Fruit fly (Drosophila melanogaster) whole organism, embryonic: ENCODE data around the gene CG31100.

Source experiments
- Adf1 ChIP-seq: fragments of 200-800 bp; sonication (Bioruptor generic); IDR thresholded peaks from 2 replicates; pipeline ENCODE4 v1.3.6; 2022; ENCODE audit warnings: missing biosample characterization, missing genetic modification characterization
- Antp ChIP-seq: fragments of 200-800 bp; sonication (Bioruptor generic); optimal IDR thresholded peaks from 3 replicates; lab custom pipeline; 2016; ENCODE audit warnings: missing biosample characterization, missing genetic modification characterization
- CG11696 ChIP-seq: fragments of 200-800 bp; sonication (Bioruptor generic); IDR thresholded peaks from 2 replicates; pipeline ENCODE4 v1.3.6; 2022; ENCODE audit warnings: missing biosample characterization, missing genetic modification characterization
- CG13123 ChIP-seq: fragments of 200-800 bp; sonication (Bioruptor generic); optimal IDR thresholded peaks from 2 replicates; lab custom pipeline; 2016; ENCODE audit warnings: missing biosample characterization, missing genetic modification characterization
- CG13424 ChIP-seq: fragments of 200-800 bp; sonication (Bioruptor generic); optimal IDR thresholded peaks from 2 replicates; lab custom pipeline; 2019; ENCODE audit warnings: missing biosample characterization, mild to moderate bottlenecking, missing genetic modification characterization, moderate library complexity
- CG13775 ChIP-seq: fragments of 200-800 bp; sonication (Bioruptor generic); optimal IDR thresholded peaks from 3 replicates; lab custom pipeline; 2017; ENCODE audit warnings: missing biosample characterization, mild to moderate bottlenecking, missing genetic modification characterization
- CG14050 ChIP-seq: fragments of 200-800 bp; sonication (Bioruptor generic); IDR thresholded peaks from 3 replicates; pipeline ENCODE4 v1.3.6; 2022; ENCODE audit warnings: missing biosample characterization, missing genetic modification characterization
- CG15514 ChIP-seq: fragments of 200-800 bp; sonication (Bioruptor generic); optimal IDR thresholded peaks from 3 replicates; lab custom pipeline; 2017; ENCODE audit warnings: missing biosample characterization, missing genetic modification characterization, mild to moderate bottlenecking, moderate library complexity, missing genetic modification reagents
- CG1647 ChIP-seq: fragments of 200-800 bp; sonication (Bioruptor generic); optimal IDR thresholded peaks from 3 replicates; lab custom pipeline; 2016; ENCODE audit warnings: missing biosample characterization, missing genetic modification characterization
- CG18764 ChIP-seq: fragments of 200-800 bp; sonication (Bioruptor generic); optimal IDR thresholded peaks from 3 replicates; lab custom pipeline; 2016; ENCODE audit warnings: missing biosample characterization, missing genetic modification characterization
- CG2712 ChIP-seq: fragments of 200-800 bp; optimal IDR thresholded peaks from 3 replicates; lab custom pipeline; 2019; ENCODE audit warnings: missing biosample characterization, mild to moderate bottlenecking, missing genetic modification characterization, moderate library complexity
- CG2875 ChIP-seq: fragments of 200-800 bp; sonication (Bioruptor generic); optimal IDR thresholded peaks from 2 replicates; lab custom pipeline; 2017; ENCODE audit warnings: missing biosample characterization, mild to moderate bottlenecking, missing genetic modification characterization, missing genetic modification reagents
- CG34224 ChIP-seq: fragments of 200-800 bp; sonication (Bioruptor generic); IDR thresholded peaks from 3 replicates; pipeline ENCODE4 v1.3.6; 2022; ENCODE audit warnings: missing biosample characterization, missing genetic modification characterization; ENCODE audit not compliant: partially characterized antibody
- CG3995 ChIP-seq: fragments of 200-800 bp; sonication (Bioruptor generic); optimal IDR thresholded peaks from 3 replicates; lab custom pipeline; 2016; ENCODE audit warnings: missing biosample characterization, missing genetic modification characterization
- CG4282 ChIP-seq: fragments of 200-800 bp; sonication (Bioruptor generic); optimal IDR thresholded peaks from 2 replicates; lab custom pipeline; 2016; ENCODE audit warnings: missing biosample characterization, missing genetic modification characterization
- CG4328 ChIP-seq: fragments of 200-800 bp; sonication (Bioruptor generic); optimal IDR thresholded peaks from 3 replicates; lab custom pipeline; 2017; ENCODE audit warnings: missing biosample characterization, missing genetic modification reagents, missing genetic modification characterization
- CG6272 ChIP-seq: fragments of 200-800 bp; sonication (Bioruptor generic); IDR thresholded peaks from 2 replicates; pipeline ENCODE4 v1.3.6; 2022; ENCODE audit warnings: missing biosample characterization, missing genetic modification characterization
- CG9817 ChIP-seq: fragments of 200-800 bp; sonication (Bioruptor generic); optimal IDR thresholded peaks from 2 replicates; lab custom pipeline; 2018; ENCODE audit warnings: missing biosample characterization, mild to moderate bottlenecking, missing genetic modification characterization, moderate library complexity
- Camta ChIP-seq: fragments of 200-800 bp; sonication (Bioruptor generic); optimal IDR thresholded peaks from 2 replicates; lab custom pipeline; 2016; ENCODE audit warnings: missing biosample characterization, missing genetic modification characterization
- CoRest ChIP-seq: fragments of 200-800 bp; sonication (Bioruptor generic); optimal IDR thresholded peaks from 3 replicates; lab custom pipeline; 2018; ENCODE audit warnings: missing biosample characterization, mild to moderate bottlenecking, missing genetic modification characterization, moderate library complexity
- D19A ChIP-seq: fragments of 200-800 bp; optimal IDR thresholded peaks from 3 replicates; lab custom pipeline; 2019; ENCODE audit warnings: missing biosample characterization, mild to moderate bottlenecking, missing genetic modification characterization, moderate library complexity
- D19B ChIP-seq: fragments of 200-800 bp; sonication (Bioruptor generic); optimal IDR thresholded peaks from 2 replicates; lab custom pipeline; 2017; ENCODE audit warnings: missing biosample characterization, mild to moderate bottlenecking, missing genetic modification characterization
- ERR ChIP-seq: fragments of 200-800 bp; sonication (Bioruptor generic); optimal IDR thresholded peaks from 2 replicates; lab custom pipeline; 2016; ENCODE audit warnings: missing biosample characterization, missing genetic modification characterization
- Elba2 ChIP-seq: fragments of 200-800 bp; sonication (Bioruptor generic); optimal IDR thresholded peaks from 3 replicates; lab custom pipeline; 2016; ENCODE audit warnings: missing biosample characterization, missing genetic modification characterization
- Ets65A ChIP-seq: fragments of 200-800 bp; sonication (Bioruptor generic); peaks from one replicate; lab custom pipeline; 2016; ENCODE audit warnings: missing biosample characterization, missing genetic modification characterization
- Fer1 ChIP-seq: fragments of 200-800 bp; sonication (Bioruptor generic); optimal IDR thresholded peaks from 2 replicates; lab custom pipeline; 2017; ENCODE audit warnings: missing biosample characterization, mild to moderate bottlenecking, missing genetic modification characterization
- Hand ChIP-seq: fragments of 200-800 bp; sonication (Bioruptor generic); optimal IDR thresholded peaks from 2 replicates; lab custom pipeline; 2017; ENCODE audit warnings: mild to moderate bottlenecking, missing biosample characterization, missing genetic modification reagents, missing genetic modification characterization
- Hr51 ChIP-seq, 2 experiments: fragments of 200-800 bp; sonication (Bioruptor generic); optimal IDR thresholded peaks; 2 replicates in 1 of 2; 3 replicates in 1 of 2; lab custom pipeline; 2016 to 2018; ENCODE audit warnings: missing biosample characterization in 2 of 2, missing genetic modification characterization in 2 of 2, mild to moderate bottlenecking in 1 of 2, moderate library complexity in 1 of 2
- MTF-1 ChIP-seq: fragments of 200-800 bp; sonication (Bioruptor generic); optimal IDR thresholded peaks from 2 replicates; lab custom pipeline; 2018; ENCODE audit warnings: missing biosample characterization, mild to moderate bottlenecking, missing genetic modification characterization, borderline replicate concordance
- NFAT ChIP-seq: fragments of 200-800 bp; sonication (Bioruptor generic); IDR thresholded peaks from 2 replicates; pipeline ENCODE4 v1.3.6; 2022; ENCODE audit warnings: missing biosample characterization, missing genetic modification characterization
- Sin3A ChIP-seq: fragments of >200 bp; optimal IDR thresholded peaks from 2 replicates; lab custom pipeline; 2018
- Six4 ChIP-seq: fragments of 200-800 bp; sonication (Bioruptor generic); optimal IDR thresholded peaks from 2 replicates; lab custom pipeline; 2016; ENCODE audit warnings: missing biosample characterization, missing genetic modification characterization
- Sox102F ChIP-seq: fragments of 200-800 bp; sonication (Bioruptor generic); optimal IDR thresholded peaks from 2 replicates; lab custom pipeline; 2018; ENCODE audit warnings: missing biosample characterization, mild to moderate bottlenecking, missing genetic modification characterization, moderate library complexity
- Tbp ChIP-seq: fragments of >200 bp; optimal IDR thresholded peaks from 2 replicates; lab custom pipeline; 2018; ENCODE audit warnings: missing biosample characterization, missing genetic modification characterization
- br ChIP-seq: fragments of >200 bp; optimal IDR thresholded peaks from 2 replicates; lab custom pipeline; 2017
- bsh ChIP-seq, 2 experiments: fragments of 200-800 bp; sonication (Bioruptor generic); optimal IDR thresholded peaks; 2 replicates each; lab custom pipeline; 2017 to 2018; ENCODE audit warnings: mild to moderate bottlenecking in 2 of 2, missing biosample characterization in 2 of 2, missing genetic modification characterization in 2 of 2, moderate library complexity in 1 of 2
- btn ChIP-seq: fragments of 200-800 bp; sonication (Bioruptor generic); optimal IDR thresholded peaks from 2 replicates; lab custom pipeline; 2016; ENCODE audit warnings: missing biosample characterization, missing genetic modification characterization
- danr ChIP-seq: fragments of 200-800 bp; sonication (Bioruptor generic); IDR thresholded peaks from 2 replicates; pipeline ENCODE4 v1.3.6; 2022; ENCODE audit warnings: missing biosample characterization, missing genetic modification characterization
- dmrt11E ChIP-seq: fragments of 200-800 bp; sonication (Bioruptor generic); optimal IDR thresholded peaks from 3 replicates; lab custom pipeline; 2018; ENCODE audit warnings: missing biosample characterization, mild to moderate bottlenecking, missing genetic modification characterization, moderate library complexity
- emc ChIP-seq: fragments of 200-800 bp; sonication (Bioruptor generic); optimal IDR thresholded peaks from 2 replicates; lab custom pipeline; 2016; ENCODE audit warnings: missing biosample characterization, missing genetic modification characterization
- hth ChIP-seq: fragments of >200 bp; optimal IDR thresholded peaks from 2 replicates; lab custom pipeline; 2017; ENCODE audit warnings: inconsistent platforms
- klu ChIP-seq: fragments of 200-800 bp; sonication (Bioruptor generic); IDR thresholded peaks from 2 replicates; pipeline ENCODE4 v1.3.6; 2022; ENCODE audit warnings: missing biosample characterization, missing genetic modification characterization
- knrl ChIP-seq: fragments of 200-800 bp; sonication (Bioruptor generic); IDR thresholded peaks from 3 replicates; pipeline ENCODE4 v1.3.6; 2022; ENCODE audit warnings: missing biosample characterization, missing genetic modification characterization; ENCODE audit not compliant: partially characterized antibody
- lab ChIP-seq: fragments of 200-800 bp; sonication (Bioruptor generic); optimal IDR thresholded peaks from 3 replicates; lab custom pipeline; 2017; ENCODE audit warnings: missing biosample characterization, missing genetic modification characterization, mild to moderate bottlenecking, moderate library complexity, missing genetic modification reagents
- luna ChIP-seq: fragments of 200-800 bp; sonication (Bioruptor generic); optimal IDR thresholded peaks from 2 replicates; lab custom pipeline; 2016; ENCODE audit warnings: missing biosample characterization, missing genetic modification characterization
- nau ChIP-seq: fragments of 200-800 bp; sonication (Bioruptor generic); optimal IDR thresholded peaks from 3 replicates; lab custom pipeline; 2017; ENCODE audit warnings: missing biosample characterization, mild to moderate bottlenecking, missing genetic modification characterization, missing genetic modification reagents
- sc ChIP-seq, 3 experiments: fragments of >200 bp in 2 of 3; fragments of 200-800 bp in 1 of 3; sonication (Bioruptor generic) in 1 of 3; optimal IDR thresholded peaks; 2 replicates in 2 of 3; 3 replicates in 1 of 3; lab custom pipeline; 2017; ENCODE audit warnings: mild to moderate bottlenecking in 1 of 3, missing biosample characterization in 1 of 3, missing genetic modification characterization in 1 of 3, missing genetic modification reagents in 1 of 3
- ttk ChIP-seq: fragments of 200-800 bp; sonication (Bioruptor generic); IDR thresholded peaks from 2 replicates; pipeline ENCODE4 v2.1.2; 2022; ENCODE audit warnings: missing biosample characterization, missing genetic modification characterization
- wor ChIP-seq: fragments of 200-800 bp; sonication (Bioruptor generic); IDR thresholded peaks from 2 replicates; pipeline ENCODE4 v1.3.6; 2022; ENCODE audit warnings: missing biosample characterization, missing genetic modification characterization

Gene CG31100

DNA sequence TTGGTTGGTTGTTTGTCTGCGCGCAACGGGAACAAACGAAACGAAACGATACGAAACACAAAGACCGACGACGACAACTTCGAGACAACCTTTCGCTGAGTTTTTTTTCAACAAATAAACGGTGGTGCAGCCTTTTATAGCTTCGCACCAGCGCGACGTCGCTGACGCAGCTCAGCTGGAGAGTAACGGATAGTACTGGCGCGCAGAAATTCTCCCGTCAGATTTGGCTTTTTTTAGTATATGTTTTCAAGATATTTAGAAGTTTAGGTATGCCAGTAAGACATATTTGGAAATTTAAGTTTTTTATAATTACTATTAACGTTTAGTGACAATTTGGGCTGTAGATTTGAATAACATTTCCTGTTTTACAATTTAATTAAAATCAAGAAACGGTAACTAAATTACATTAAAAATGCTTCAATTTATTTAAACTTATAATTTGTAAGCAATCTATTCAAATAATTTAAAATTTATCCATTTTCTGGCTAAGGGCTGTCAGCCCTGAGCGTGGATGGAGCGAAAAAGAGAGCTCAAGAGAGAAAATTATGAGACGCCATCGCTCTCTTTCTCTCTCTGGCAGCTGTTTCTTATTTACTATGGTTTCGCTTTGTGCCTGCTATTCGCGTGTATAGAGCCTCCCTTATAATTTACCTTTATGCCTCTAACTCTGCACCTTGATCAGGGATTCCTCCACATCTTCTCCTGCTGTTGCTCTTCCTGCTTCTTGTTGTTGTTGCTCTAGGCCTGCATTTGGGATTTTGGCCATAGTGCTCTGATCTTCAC lies 30.4 kb upstream of the CG31100 start (continued):
- TF ChIP-seq danr (GFP tag; lab: Robert Waterston, UW) (no peak; the same call in 1 of the 2 replicates), MTF-1 (peak; percentile 21), wor (GFP tag; lab: Robert Waterston, UW) (peak; percentile 32; the same call in 1 of the 2 replicates), CG3995 (GFP tag; lab: Kevin White, UChicago) (peak; percentile 22), lab (GFP tag; lab: Kevin White, UChicago) (peak; percentile 88), CG4282 (GFP tag; lab: Kevin White, UChicago) (no peak), knrl (GFP tag; lab: Robert Waterston, UW) (no peak), Hr51 (GFP tag; optimal IDR thresholded peaks at IDR 0.05; lab: Kevin White, UChicago) (peak; percentile 49 to 90), bsh (GFP tag; optimal IDR thresholded peaks at IDR 0.05; lab: Kevin White, UChicago) (peak; percentile 60 to 75), CG4328 (GFP tag; lab: Kevin White, UChicago) (peak; percentile 81), Fer1 (GFP tag; lab: Kevin White, UChicago) (peak; percentile 90), CG18764 (GFP tag; lab: Kevin White, UChicago) (peak; percentile 26), dmrt11E (tag; lab: Kevin White, UChicago) (peak; percentile 85), ttk (GFP tag; lab: Robert Waterston, UW) (0 out of 2 replicates have a peak, but pooled peaks have one; percentile 14), btn (GFP tag; lab: Kevin White, UChicago) (no peak), CG14050 (peak; percentile 67), ERR (GFP tag; lab: Kevin White, UChicago) (no peak), D19B (GFP tag; lab: Kevin White, UChicago) (peak; percentile 64), luna (GFP tag; lab: Kevin White, UChicago) (no peak), CG6272 (no peak), Sin3A (lab: Kevin White, UChicago) (no peak), CG2712 (tag; lab: Kevin White, UChicago) (peak; percentile 93), NFAT (GFP tag; lab: Robert Waterston, UW) (peak; percentile 21; the same call in 1 of the 2 replicates), br (lab: Kevin White, UChicago) (no peak), Antp (no peak), Ets65A (GFP tag; lab: Kevin White, UChicago) (no peak), Tbp (GFP tag; lab: Kevin White, UChicago) (peak; percentile 95), CG1647 (no peak), Sox102F (GFP tag; lab: Kevin White, UChicago) (peak; percentile 81), Hand (GFP tag; lab: Kevin White, UChicago) (peak; percentile 83), CG13123 (peak; percentile 60), CG15514 (GFP tag; lab: Kevin White, UChicago) (peak; percentile 67), D19A (tag; lab: Kevin White, UChicago) (peak; percentile 87), Camta (GFP tag; lab: Kevin White, UChicago) (peak; percentile 49), nau (GFP tag; lab: Kevin White, UChicago) (peak; percentile 80), klu (GFP tag; lab: Robert Waterston, UW) (peak; percentile 48; the same call in 1 of the 2 replicates), CoRest (tag; lab: Kevin White, UChicago) (peak; percentile 93), Six4 (GFP tag; lab: Kevin White, UChicago) (peak; percentile 58), CG13424 (tag; lab: Kevin White, UChicago) (peak; percentile 93), CG34224 (GFP tag; lab: Robert Waterston, UW) (0 out of 3 replicates have a peak, but pooled peaks have one; percentile 15), sc (optimal IDR thresholded peaks at IDR 0.05; lab: Kevin White, UChicago) (no peak), sc (GFP tag; optimal IDR thresholded peaks at IDR 0.05; lab: Kevin White, UChicago) (peak; percentile 58), CG9817 (tag; lab: Kevin White, UChicago) (peak; percentile 72), Elba2 (GFP tag; lab: Kevin White, UChicago) (peak; percentile 20), CG11696 (GFP tag; lab: Robert Waterston, UW) (no peak), CG2875 (peak; percentile 69), hth (no peak), Adf1 (GFP tag; lab: Robert Waterston, UW) (peak; percentile 76), emc (no peak), CG13775 (GFP tag; lab: Kevin White, UChicago) (peak; percentile 80)
